Worm (Caenorhabditis elegans) whole organism, late embryonic: ENCODE results near the gene rhy-1.

ENCODE experiments used
- C38D4.7 ChIP-seq: fragments of 200-800 bp; sonication (Bioruptor generic); optimal IDR thresholded peaks from 2 replicates; lab custom pipeline; 2018; ENCODE audit warnings: mild to moderate bottlenecking, missing genetic modification characterization, moderate library complexity, missing compliant biosample characterization
- T23F11.4 ChIP-seq: fragments of 200-800 bp; sonication (Bioruptor generic); optimal IDR thresholded peaks from 2 replicates; lab custom pipeline; 2018; ENCODE audit warnings: mild to moderate bottlenecking, missing genetic modification characterization, missing compliant biosample characterization
- ahr-1 ChIP-seq: sonication (generic microtip); optimal IDR thresholded peaks from 2 replicates; lab custom pipeline; 2016; ENCODE audit warnings: missing genetic modification characterization, missing compliant biosample characterization
- ama-1 ChIP-seq: fragments of 150-350 bp; optimal IDR thresholded peaks from 2 replicates; lab custom pipeline; 2014
- ceh-14 ChIP-seq: sonication (generic microtip); optimal IDR thresholded peaks from 2 replicates; lab custom pipeline; 2016; ENCODE audit warnings: missing genotype, missing genetic modification characterization, missing compliant biosample characterization
- ceh-19 ChIP-seq: fragments of 200-800 bp; sonication (Bioruptor generic); optimal IDR thresholded peaks from 2 replicates; lab custom pipeline; 2018; ENCODE audit warnings: mild to moderate bottlenecking, missing genetic modification characterization, missing compliant biosample characterization
- ceh-22 ChIP-seq: sonication (generic microtip); optimal IDR thresholded peaks from 2 replicates; lab custom pipeline; 2017; ENCODE audit warnings: missing biosample characterization, missing genetic modification characterization
- ceh-24 ChIP-seq: sonication (generic microtip); optimal IDR thresholded peaks from 2 replicates; lab custom pipeline; 2016; ENCODE audit warnings: mild to moderate bottlenecking, missing genetic modification characterization, missing compliant biosample characterization
- ceh-30 ChIP-seq: fragments of 150-350 bp; optimal IDR thresholded peaks from 2 replicates; lab custom pipeline; 2014; ENCODE audit warnings: missing biosample characterization, missing genetic modification characterization
- ceh-31 ChIP-seq: sonication (generic microtip); optimal IDR thresholded peaks from 2 replicates; lab custom pipeline; 2016; ENCODE audit warnings: missing genetic modification characterization, missing compliant biosample characterization
- dmd-4 ChIP-seq: sonication (generic microtip); optimal IDR thresholded peaks from 2 replicates; lab custom pipeline; 2016; ENCODE audit warnings: borderline replicate concordance, missing genetic modification characterization, missing compliant biosample characterization
- elt-2 ChIP-seq: sonication (generic microtip); optimal IDR thresholded peaks from 2 replicates; lab custom pipeline; 2016; ENCODE audit warnings: missing genetic modification reagents, missing genetic modification characterization, missing compliant biosample characterization
- elt-4 ChIP-seq: sonication (generic microtip); optimal IDR thresholded peaks from 2 replicates; lab custom pipeline; 2016; ENCODE audit warnings: missing genetic modification characterization, missing compliant biosample characterization
- fax-1 ChIP-seq: sonication (generic microtip); optimal IDR thresholded peaks from 2 replicates; lab custom pipeline; 2016; ENCODE audit warnings: missing genotype, missing genetic modification characterization, missing compliant biosample characterization
- gmeb-2 ChIP-seq: sonication (generic microtip); optimal IDR thresholded peaks from 2 replicates; lab custom pipeline; 2016; ENCODE audit warnings: missing genetic modification characterization, inconsistent platforms, missing compliant biosample characterization
- hlh-15 ChIP-seq: sonication (generic microtip); optimal IDR thresholded peaks from 2 replicates; lab custom pipeline; 2016; ENCODE audit warnings: missing genetic modification characterization, missing compliant biosample characterization
- hlh-6 ChIP-seq: sonication (generic microtip); optimal IDR thresholded peaks from 2 replicates; lab custom pipeline; 2016; ENCODE audit warnings: missing genotype, missing genetic modification characterization, missing compliant biosample characterization
- lim-6 ChIP-seq: sonication (generic microtip); optimal IDR thresholded peaks from 2 replicates; lab custom pipeline; 2016; ENCODE audit warnings: missing genetic modification characterization, missing compliant biosample characterization
- lin-11 ChIP-seq: fragments of 200-800 bp; sonication (Bioruptor generic); optimal IDR thresholded peaks from 2 replicates; lab custom pipeline; 2018; ENCODE audit warnings: mild to moderate bottlenecking, missing genetic modification characterization, missing compliant biosample characterization
- mec-3 ChIP-seq: sonication (generic microtip); optimal IDR thresholded peaks from 2 replicates; lab custom pipeline; 2016; ENCODE audit warnings: borderline replicate concordance, missing genetic modification characterization, missing compliant biosample characterization
- nfya-1 ChIP-seq: sonication (generic microtip); optimal IDR thresholded peaks from 2 replicates; lab custom pipeline; 2017; ENCODE audit warnings: missing genetic modification characterization, mild to moderate bottlenecking, missing compliant biosample characterization, antibody characterized with exemption, moderate library complexity
- npax-4 ChIP-seq: sonication (generic microtip); optimal IDR thresholded peaks from 2 replicates; lab custom pipeline; 2016; ENCODE audit warnings: missing genetic modification characterization, missing compliant biosample characterization
- odd-2 ChIP-seq: sonication (generic microtip); optimal IDR thresholded peaks from 2 replicates; lab custom pipeline; 2017; ENCODE audit warnings: antibody characterized with exemption, mild to moderate bottlenecking, missing genetic modification characterization, missing compliant biosample characterization
- pat-9 ChIP-seq: fragments of 200-800 bp; sonication (Bioruptor generic); optimal IDR thresholded peaks from 2 replicates; lab custom pipeline; 2018; ENCODE audit warnings: mild to moderate bottlenecking, missing genetic modification characterization, moderate library complexity, missing compliant biosample characterization
- pax-1 ChIP-seq: fragments of 150-350 bp; optimal IDR thresholded peaks from 2 replicates; lab custom pipeline; 2014; ENCODE audit warnings: missing biosample characterization, missing genetic modification characterization
- pha-4 ChIP-seq: fragments of 150-350 bp; optimal IDR thresholded peaks from 2 replicates; lab custom pipeline; 2018; ENCODE audit warnings: missing biosample characterization, missing genetic modification reagents, missing genetic modification characterization
- pqm-1 ChIP-seq: sonication (generic microtip); optimal IDR thresholded peaks from 2 replicates; lab custom pipeline; 2016; ENCODE audit warnings: missing genetic modification characterization, missing compliant biosample characterization
- ref-2 ChIP-seq: sonication (generic microtip); optimal IDR thresholded peaks from 2 replicates; lab custom pipeline; 2016; ENCODE audit warnings: missing genetic modification characterization, missing compliant biosample characterization
- syd-9 ChIP-seq: sonication (generic microtip); optimal IDR thresholded peaks from 2 replicates; lab custom pipeline; 2016; ENCODE audit warnings: mild to moderate bottlenecking, missing genetic modification characterization, moderate library complexity, missing compliant biosample characterization
- tbx-2 ChIP-seq: sonication (generic microtip); optimal IDR thresholded peaks from 2 replicates; lab custom pipeline; 2016; ENCODE audit warnings: missing genetic modification characterization, missing compliant biosample characterization
- unc-42 ChIP-seq: sonication (generic microtip); optimal IDR thresholded peaks from 2 replicates; lab custom pipeline; 2016; ENCODE audit warnings: missing genotype, missing genetic modification characterization, missing compliant biosample characterization
- zip-5 ChIP-seq: sonication (generic microtip); optimal IDR thresholded peaks from 2 replicates; lab custom pipeline; 2016; ENCODE audit warnings: missing genetic modification characterization, missing compliant biosample characterization
- ztf-16 ChIP-seq: sonication (generic microtip); optimal IDR thresholded peaks from 2 replicates; lab custom pipeline; 2017; ENCODE audit warnings: missing genetic modification characterization, missing compliant biosample characterization

The rhy-1 gene

ce11 chrII:9157125-9157524 is 4.1 kb upstream of the rhy-1 start:
- TF ChIP-seq tbx-2 (tag; lab: Kevin White, UChicago), result no peak
- TF ChIP-seq elt-2 (tag; lab: Kevin White, UChicago), result peak; percentile 52

ce11 chrII:9158029-9158428 is 3.1 kb upstream of the rhy-1 start, which contains the start of gene oac-54:
Gene oac-54, plus strand, starts transcription at chrII:9158111.
- no peak for TF ChIP-seq hlh-6 (tag; lab: Kevin White, UChicago)
- no peak for TF ChIP-seq ceh-31 (tag; lab: Kevin White, UChicago)
- TF ChIP-seq lin-11 (tag; lab: Kevin White, UChicago), result no peak
- TF ChIP-seq gmeb-2 (tag; lab: Kevin White, UChicago), result no peak
- TF ChIP-seq npax-4 (tag; lab: Kevin White, UChicago), result no peak
- no peak for TF ChIP-seq C38D4.7 (GFP tag; lab: Kevin White, UChicago)
- no peak for TF ChIP-seq ceh-30 (tag; lab: Kevin White, UChicago)
- TF ChIP-seq pax-1 (tag; lab: Kevin White, UChicago), result no peak
- no peak for TF ChIP-seq ceh-14 (tag; lab: Kevin White, UChicago)
- TF ChIP-seq zip-5 (tag; lab: Kevin White, UChicago), result no peak
- TF ChIP-seq ceh-24 (tag; lab: Kevin White, UChicago), result no peak
- TF ChIP-seq unc-42, result no peak
- no peak for TF ChIP-seq hlh-15 (tag; lab: Kevin White, UChicago)

- TF ChIP-seq mec-3 (tag; lab: Kevin White, UChicago) (no peak), dmd-4 (tag; lab: Kevin White, UChicago) (no peak), lin-11 (tag; lab: Kevin White, UChicago) (no peak), ceh-22 (tag; lab: Kevin White, UChicago) (no peak), nfya-1 (tag; lab: Kevin White, UChicago) (no peak), hlh-6 (tag; lab: Kevin White, UChicago) (no peak), tbx-2 (tag; lab: Kevin White, UChicago) (no peak), syd-9 (tag; lab: Kevin White, UChicago) (no peak), ref-2 (tag; lab: Kevin White, UChicago) (no peak), ceh-14 (tag; lab: Kevin White, UChicago) (no peak), elt-4 (no peak), T23F11.4 (no peak), pat-9 (no peak), ahr-1 (tag; lab: Kevin White, UChicago) (no peak), pqm-1 (tag; lab: Kevin White, UChicago) (no peak), pha-4 (tag; lab: Kevin White, UChicago) (no peak), ceh-19 (GFP tag; lab: Kevin White, UChicago) (no peak), odd-2 (tag; lab: Kevin White, UChicago) (no peak), lim-6 (tag; lab: Kevin White, UChicago) (no peak)
- TF ChIP-seq, all 69 proteins: peak for 0
These were observed 877 bp upstream of the rhy-1 start for ce11 chrII:9160197-9160806.

DNA sequence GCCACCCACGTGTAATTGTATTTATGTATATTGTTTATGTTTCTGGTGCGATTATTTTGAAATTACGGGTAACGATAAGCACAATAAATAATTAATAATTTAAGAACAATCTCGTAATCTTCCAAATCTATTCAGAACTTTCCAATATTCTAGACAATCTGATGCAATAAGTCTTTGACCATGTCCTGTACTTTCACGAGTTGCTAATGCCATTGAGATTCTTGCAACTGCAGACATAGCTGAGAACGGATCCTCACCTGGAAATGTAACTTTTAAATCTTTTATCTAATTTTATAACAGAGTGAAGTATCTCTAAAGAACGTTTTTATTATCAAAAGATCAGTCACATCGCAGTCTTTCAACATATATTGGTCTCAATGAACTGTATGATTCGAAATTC is 2.2 kb downstream of the rhy-1 start:
- TF ChIP-seq ama-1 (peak; percentile 52), pha-4 (tag; lab: Kevin White, UChicago) (no peak)

DNA sequence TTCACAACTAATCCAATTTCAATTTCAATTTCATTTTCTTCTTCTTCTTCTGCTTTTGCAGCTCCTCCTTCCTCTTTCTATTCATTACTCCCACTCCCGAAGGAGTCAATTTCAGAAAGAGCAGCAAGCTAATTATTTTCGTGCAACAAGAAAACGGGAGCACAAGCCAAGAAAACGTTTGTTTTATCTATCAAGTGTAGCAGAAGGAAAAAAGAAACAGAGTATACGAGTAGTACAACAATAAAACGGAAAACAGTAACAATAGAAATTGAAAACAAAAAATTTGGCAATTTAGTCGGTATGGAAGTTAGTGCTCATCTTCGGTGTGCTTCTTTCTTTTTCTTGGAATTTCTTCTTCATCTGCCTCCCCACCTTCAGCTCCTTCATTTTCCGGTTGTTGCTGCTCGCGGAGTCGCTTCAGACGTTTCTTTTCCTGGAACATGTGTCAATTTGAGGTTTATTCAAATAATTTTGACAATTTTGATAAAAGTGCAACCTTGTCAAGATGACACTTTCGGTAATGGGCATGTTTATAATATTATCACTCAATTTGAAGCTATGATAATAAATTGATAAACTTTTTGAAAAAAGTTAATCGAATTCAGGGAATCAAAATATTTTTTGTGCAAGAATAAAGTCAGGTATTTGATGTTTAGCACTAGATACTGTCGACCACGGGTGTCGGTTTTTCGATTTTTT is 4.7 kb downstream of the rhy-1 start, which contains the start of gene W07A12.8:
TSS of gene W07A12.8 (minus strand) at position 51 of the 699 bp plus-strand sequence.
- TF ChIP-seq fax-1 (tag; lab: Kevin White, UChicago), result no peak
- TF ChIP-seq unc-42, result peak; percentile 28
- TF ChIP-seq ceh-22 (tag; lab: Kevin White, UChicago), result no peak
- no peak for TF ChIP-seq ztf-16 (tag; lab: Kevin White, UChicago)
